Worm (Caenorhabditis elegans) whole organism, L1 larva: Measurements from ENCODE around the gene F54H12.10.

Experiments used
- egl-27 ChIP-seq, 2 experiments: fragments of 150-350 bp in 1 of 2; sonication (generic microtip); optimal IDR thresholded peaks; 3 replicates each; lab custom pipeline; 2017 to 2018; ENCODE audit warnings: missing biosample characterization in 2 of 2, missing genetic modification characterization in 2 of 2, missing genetic modification reagents in 2 of 2
- tbx-2 ChIP-seq: sonication (generic microtip); optimal IDR thresholded peaks from 2 replicates; lab custom pipeline; 2016; ENCODE audit warnings: missing genetic modification characterization, missing compliant biosample characterization
- ztf-11 ChIP-seq, 2 experiments: sonication (generic microtip); optimal IDR thresholded peaks; 2 replicates each; lab custom pipeline; 2016 to 2017; ENCODE audit warnings: missing genetic modification characterization in 2 of 2, missing biosample characterization in 1 of 2, missing compliant biosample characterization in 1 of 2

- no peak for TF ChIP-seq tbx-2 (tag; lab: Kevin White, UChicago)
- no peak for TF ChIP-seq ztf-11 (tag; optimal IDR thresholded peaks at IDR 0.05; lab: Kevin White, UChicago)
- no peak for TF ChIP-seq egl-27 (tag; optimal IDR thresholded peaks at IDR 0.05; lab: Kevin White, UChicago)
These were observed 11.1 kb downstream of the F54H12.10 start for ce11 chrIII:7947677-7948076.
